Worm (Caenorhabditis elegans) whole organism, early embryonic: Measurements from ENCODE around the gene dmsr-9.

Experiments used
- ama-1 ChIP-seq: fragments of 150-350 bp; optimal IDR thresholded peaks from 2 replicates; lab custom pipeline; 2014
- flt-1 ChIP-seq: fragments of 200-800 bp; sonication (Bioruptor generic); IDR thresholded peaks from 2 replicates; pipeline ENCODE4 v1.3.6; 2022; ENCODE audit warnings: missing genetic modification characterization, missing compliant biosample characterization
- hnd-1 ChIP-seq: sonication (generic microtip); optimal IDR thresholded peaks from 2 replicates; lab custom pipeline; 2016; ENCODE audit warnings: missing genetic modification characterization, missing compliant biosample characterization
- tbx-11 ChIP-seq: fragments of 200-800 bp; sonication (Bioruptor generic); IDR thresholded peaks from 2 replicates; pipeline ENCODE4 v1.3.6; 2022; ENCODE audit warnings: missing genetic modification characterization, missing compliant biosample characterization

- TF ChIP-seq hnd-1 (tag; lab: Kevin White, UChicago) (no peak), ama-1 (lab: Kevin White, UChicago) (no peak), tbx-11 (no peak), flt-1 (GFP tag; lab: Robert Waterston, UW) (no peak)
Measured at ce11 chrV:6780166-6780565, 19.3 kb downstream of the dmsr-9 start, which contains the start of gene ZC404.15.
